Worm (Caenorhabditis elegans) whole organism, L1 larva: ENCODE results near the gene cdk-11.1.

Experiments used
- C04F5.9 ChIP-seq: sonication (generic microtip); optimal IDR thresholded peaks from 2 replicates; lab custom pipeline; 2016; ENCODE audit warnings: missing genetic modification characterization, missing compliant biosample characterization
- C16A3.4 ChIP-seq: fragments of 150-350 bp; optimal IDR thresholded peaks from 2 replicates; lab custom pipeline; 2014; ENCODE audit warnings: missing biosample characterization, missing genetic modification characterization
- aha-1 ChIP-seq: fragments of 150-350 bp; optimal IDR thresholded peaks from 2 replicates; lab custom pipeline; 2014; ENCODE audit warnings: missing biosample characterization, missing genetic modification characterization
- blmp-1 ChIP-seq: fragments of 150-350 bp; optimal IDR thresholded peaks from 2 replicates; lab custom pipeline; 2014; ENCODE audit warnings: missing biosample characterization, missing genetic modification characterization
- efl-1 ChIP-seq, 4 experiments: fragments of 150-350 bp; optimal IDR thresholded peaks in 3 of 4; peaks in 1 of 4; 1 replicate in 1 of 4; 2 replicates in 3 of 4; lab custom pipeline; 2014; ENCODE audit warnings: missing biosample characterization in 2 of 4, missing genetic modification characterization in 2 of 4, missing genetic modification reagents in 2 of 4
- efl-3 ChIP-seq: fragments of 200-800 bp; sonication (Bioruptor generic); optimal IDR thresholded peaks from 2 replicates; lab custom pipeline; 2018; ENCODE audit warnings: mild to moderate bottlenecking, missing genetic modification characterization, missing compliant biosample characterization
- egl-27 ChIP-seq, 2 experiments: fragments of 150-350 bp in 1 of 2; sonication (generic microtip); optimal IDR thresholded peaks; 3 replicates each; lab custom pipeline; 2017 to 2018; ENCODE audit warnings: missing biosample characterization in 2 of 2, missing genetic modification characterization in 2 of 2, missing genetic modification reagents in 2 of 2
- elt-2 ChIP-seq: sonication (generic microtip); optimal IDR thresholded peaks from 2 replicates; lab custom pipeline; 2016; ENCODE audit warnings: missing genetic modification characterization, mild to moderate bottlenecking, inconsistent platforms, missing compliant biosample characterization, missing genetic modification reagents
- hlh-4 ChIP-seq: sonication (generic microtip); optimal IDR thresholded peaks from 2 replicates; lab custom pipeline; 2016; ENCODE audit warnings: mild to moderate bottlenecking, missing genetic modification characterization, missing compliant biosample characterization
- hpl-2 ChIP-seq: fragments of 150-350 bp; optimal IDR thresholded peaks from 2 replicates; lab custom pipeline; 2014; ENCODE audit warnings: missing biosample characterization, missing genetic modification reagents, missing genetic modification characterization
- lin-13 ChIP-seq: fragments of 150-350 bp; optimal IDR thresholded peaks from 2 replicates; lab custom pipeline; 2014; ENCODE audit warnings: missing biosample characterization, missing genetic modification reagents, missing genetic modification characterization
- lin-14 ChIP-seq: fragments of 200-800 bp; sonication (Bioruptor generic); optimal IDR thresholded peaks from 2 replicates; lab custom pipeline; 2018; ENCODE audit warnings: mild to moderate bottlenecking, missing genetic modification characterization, moderate library complexity, missing compliant biosample characterization
- lin-35 ChIP-seq, 2 experiments: fragments of 150-350 bp; optimal IDR thresholded peaks; 2 replicates each; lab custom pipeline; 2014; ENCODE audit warnings: missing biosample characterization in 2 of 2, missing genetic modification characterization in 2 of 2, missing genetic modification reagents in 2 of 2
- mab-9 ChIP-seq: fragments of 200-800 bp; sonication (Bioruptor generic); IDR thresholded peaks from 2 replicates; pipeline ENCODE4 v1.3.6; 2022; ENCODE audit warnings: missing genetic modification reagents, missing genetic modification characterization, missing compliant biosample characterization
- nhr-12 ChIP-seq: sonication (generic microtip); optimal IDR thresholded peaks from 2 replicates; lab custom pipeline; 2017; ENCODE audit warnings: missing biosample characterization, missing genetic modification characterization
- nhr-20 ChIP-seq: sonication (generic microtip); optimal IDR thresholded peaks from 2 replicates; lab custom pipeline; 2016; ENCODE audit warnings: mild to moderate bottlenecking, missing genetic modification characterization, missing compliant biosample characterization
- nhr-47 ChIP-seq: sonication (generic microtip); optimal IDR thresholded peaks from 2 replicates; lab custom pipeline; 2016; ENCODE audit warnings: mild to moderate bottlenecking, missing genetic modification characterization, moderate library complexity, missing compliant biosample characterization
- nhr-85 ChIP-seq: sonication (generic microtip); peaks from one replicate; lab custom pipeline; 2016; ENCODE audit warnings: missing genetic modification characterization, inconsistent platforms, missing compliant biosample characterization
- nhr-90 ChIP-seq: sonication (generic microtip); optimal IDR thresholded peaks from 2 replicates; lab custom pipeline; 2016; ENCODE audit warnings: mild to moderate bottlenecking, missing genetic modification characterization, missing compliant biosample characterization; ENCODE audit not compliant: poor library complexity
- pqm-1 ChIP-seq: sonication (generic microtip); optimal IDR thresholded peaks from 3 replicates; lab custom pipeline; 2017; ENCODE audit warnings: missing biosample characterization, missing genetic modification characterization
- sox-4 ChIP-seq: sonication (generic microtip); optimal IDR thresholded peaks from 2 replicates; lab custom pipeline; 2016; ENCODE audit warnings: missing genetic modification characterization, missing compliant biosample characterization
- swsn-7 ChIP-seq: sonication (generic microtip); optimal IDR thresholded peaks from 2 replicates; lab custom pipeline; 2016; ENCODE audit warnings: missing genetic modification characterization, missing compliant biosample characterization
- tlp-1 ChIP-seq: fragments of 150-350 bp; optimal IDR thresholded peaks from 2 replicates; lab custom pipeline; 2014; ENCODE audit warnings: missing biosample characterization, missing genetic modification characterization
- unc-86 ChIP-seq: sonication (generic microtip); optimal IDR thresholded peaks from 2 replicates; lab custom pipeline; 2016; ENCODE audit warnings: missing genetic modification characterization, missing compliant biosample characterization
- vab-15 ChIP-seq: sonication (generic microtip); optimal IDR thresholded peaks from 2 replicates; lab custom pipeline; 2017; ENCODE audit warnings: missing genotype, mild to moderate bottlenecking, missing genetic modification characterization, missing compliant biosample characterization
- zip-4 ChIP-seq: fragments of 200-800 bp; sonication (Bioruptor generic); optimal IDR thresholded peaks from 2 replicates; lab custom pipeline; 2018; ENCODE audit warnings: mild to moderate bottlenecking, missing genetic modification characterization, moderate library complexity, missing compliant biosample characterization
- ztf-4 ChIP-seq: fragments of 150-350 bp; optimal IDR thresholded peaks from 2 replicates; lab custom pipeline; 2014; ENCODE audit warnings: missing biosample characterization, missing genetic modification characterization

cdk-11.1 gene

ce11 chrII:7679499-7680012, 19.5 kb upstream of the cdk-11.1 start (continued):
- TF ChIP-seq unc-86 (no peak), elt-2 (tag; lab: Kevin White, UChicago) (no peak), vab-15 (tag; lab: Kevin White, UChicago) (peak; percentile 69), mab-9 (no peak), lin-13 (GFP tag; lab: Kevin White, UChicago) (no peak)

- TF ChIP-seq hpl-2 (GFP tag; lab: Kevin White, UChicago) (no peak), efl-1 (optimal IDR thresholded peaks at IDR 0.05; lab: Kevin White, UChicago) (no peak), efl-1 (GFP tag; optimal IDR thresholded peaks at IDR 0.05 in 1 of 2; lab: Kevin White, UChicago) (peak in 1 of 2 experiments; percentile 82)
Observed at ce11 chrII:7681898-7682297, 17.1 kb upstream of the cdk-11.1 start, which contains the start of gene lin-26. Gene lin-26, plus strand, starts transcription at chrII:7682198.

- no peak for TF ChIP-seq pqm-1 (tag; lab: Kevin White, UChicago)
- TF ChIP-seq nhr-85 (tag; lab: Kevin White, UChicago) = peak; percentile 52
- no peak for TF ChIP-seq swsn-7 (tag; lab: Kevin White, UChicago)
- TF ChIP-seq ztf-4 (tag; lab: Kevin White, UChicago) = peak; percentile 3
- TF ChIP-seq C04F5.9 (tag; lab: Kevin White, UChicago) = no peak
- no peak for TF ChIP-seq C16A3.4 (tag; lab: Kevin White, UChicago)
- no peak for TF ChIP-seq nhr-12 (tag; lab: Kevin White, UChicago)
Observed at ce11 chrII:7682488-7682887, 16.5 kb upstream of the cdk-11.1 start.

ce11 chrII:7684589-7684988, 14.4 kb upstream of the cdk-11.1 start, which contains the start of gene F18A1.1:
Gene F18A1.1, plus strand, starts transcription at chrII:7684889.
- peak; percentile 56 for TF ChIP-seq nhr-85 (tag; lab: Kevin White, UChicago)
- TF ChIP-seq vab-15 (tag; lab: Kevin White, UChicago) = no peak
- TF ChIP-seq nhr-47 (tag; lab: Kevin White, UChicago) = no peak
- no peak for TF ChIP-seq blmp-1 (tag; lab: Kevin White, UChicago)
- TF ChIP-seq efl-3 (GFP tag; lab: Kevin White, UChicago) = no peak

ce11 chrII:7690384-7690783, 8.7 kb upstream of the cdk-11.1 start, which contains the start of gene pid-1:
Gene pid-1, minus strand, starts transcription at chrII:7690556.
- TF ChIP-seq sox-4 = no peak

- peak; percentile 65 for TF ChIP-seq elt-2 (tag; lab: Kevin White, UChicago)
- TF ChIP-seq hlh-4 (tag; lab: Kevin White, UChicago) = no peak
Observed at ce11 chrII:7693929-7694328, 5.1 kb upstream of the cdk-11.1 start, which contains the start of gene nhx-2. Gene nhx-2, minus strand, starts transcription at chrII:7693957.

ce11 chrII:7694745-7695144, 4.3 kb upstream of the cdk-11.1 start:
- TF ChIP-seq zip-4 (GFP tag; lab: Kevin White, UChicago) (no peak), elt-2 (tag; lab: Kevin White, UChicago) (peak; percentile 56)
- TF ChIP-seq, all 84 proteins: peak for 1

ce11 chrII:7695636-7696035, 3.4 kb upstream of the cdk-11.1 start:
- TF ChIP-seq tlp-1 (tag; lab: Kevin White, UChicago) = peak; percentile 36
- TF ChIP-seq elt-2 (tag; lab: Kevin White, UChicago) = peak; percentile 95
- TF ChIP-seq lin-14 (GFP tag; lab: Kevin White, UChicago) = peak; percentile 33
- TF ChIP-seq aha-1 (tag; lab: Kevin White, UChicago) = no peak
- TF ChIP-seq nhr-20 (tag; lab: Kevin White, UChicago) = peak; percentile 24
- TF ChIP-seq egl-27 (tag; optimal IDR thresholded peaks at IDR 0.05; lab: Kevin White, UChicago) = no peak
- peak; percentile 20 for TF ChIP-seq nhr-90 (tag; lab: Kevin White, UChicago)
- TF ChIP-seq lin-35 (GFP tag; optimal IDR thresholded peaks at IDR 0.05; lab: Kevin White, UChicago) = peak in 1 of 2 experiments; percentile 24
- TF ChIP-seq, all 84 proteins: peak for 6
